Worm (Caenorhabditis elegans): ENCODE measurements around the gene unk-1.

Gene unk-1

DNA sequence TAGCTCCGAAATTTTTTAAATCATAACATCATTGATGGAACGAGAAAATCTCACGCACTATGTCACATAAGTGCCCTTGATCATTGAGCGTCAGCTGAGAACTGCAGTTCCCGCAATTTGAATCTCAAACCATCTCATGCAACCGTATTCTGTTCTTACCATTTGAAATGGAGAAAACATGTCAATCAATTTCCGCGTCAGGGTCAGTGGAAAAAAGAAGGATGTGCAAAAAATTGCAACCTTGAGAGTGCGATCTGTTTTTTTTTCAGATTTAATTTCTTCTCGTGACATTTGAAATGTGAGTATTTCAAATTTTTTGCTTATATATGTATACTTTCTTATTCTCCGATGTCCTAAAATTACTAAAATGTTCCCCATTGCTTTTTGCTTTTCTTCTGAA is 4.1 kb upstream of the unk-1 start:
- TF ChIP-seq nhr-12 (tag; optimal IDR thresholded peaks at IDR 0.05): no peak
- peak; percentile 60 for TF ChIP-seq nhr-25 (tag; optimal IDR thresholded peaks at IDR 0.05)
- TF ChIP-seq nhr-23 (tag; optimal IDR thresholded peaks at IDR 0.05): peak; percentile 11

DNA sequence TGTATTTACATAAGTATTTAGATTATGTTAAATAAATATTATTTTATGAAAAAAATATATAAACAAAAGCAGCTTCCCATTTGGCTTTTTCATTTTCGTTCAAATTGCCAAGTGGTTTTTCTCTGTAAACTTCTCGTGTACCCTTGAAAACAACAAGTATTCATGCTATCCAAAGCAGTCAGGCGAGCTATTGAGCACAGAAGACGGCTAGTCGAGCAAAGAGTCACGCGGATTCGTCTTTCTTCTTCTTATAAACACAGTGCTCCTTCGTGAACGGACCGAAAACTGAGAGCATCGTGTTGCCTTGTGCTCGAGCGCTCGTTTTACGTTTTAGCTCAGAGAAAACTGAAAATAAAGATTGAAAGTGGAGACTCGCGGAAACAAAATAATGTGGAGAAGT is 1.1 kb downstream of the unk-1 start:
- TF ChIP-seq nhr-23 (tag; optimal IDR thresholded peaks at IDR 0.05) (no peak), zag-1 (tag; optimal IDR thresholded peaks at IDR 0.05) (no peak), daf-12 (tag; optimal IDR thresholded peaks at IDR 0.05) (no peak), nhr-43 (tag; optimal IDR thresholded peaks at IDR 0.05; ENCODE audit: poor library complexity, severe bottlenecking) (no peak), nhr-77 (tag; optimal IDR thresholded peaks at IDR 0.05) (no peak), nhr-76 (tag; optimal IDR thresholded peaks at IDR 0.05) (no peak), nfya-1 (tag; optimal IDR thresholded peaks at IDR 0.05; ENCODE audit: insufficient read depth) (peak; percentile 12)

DNA sequence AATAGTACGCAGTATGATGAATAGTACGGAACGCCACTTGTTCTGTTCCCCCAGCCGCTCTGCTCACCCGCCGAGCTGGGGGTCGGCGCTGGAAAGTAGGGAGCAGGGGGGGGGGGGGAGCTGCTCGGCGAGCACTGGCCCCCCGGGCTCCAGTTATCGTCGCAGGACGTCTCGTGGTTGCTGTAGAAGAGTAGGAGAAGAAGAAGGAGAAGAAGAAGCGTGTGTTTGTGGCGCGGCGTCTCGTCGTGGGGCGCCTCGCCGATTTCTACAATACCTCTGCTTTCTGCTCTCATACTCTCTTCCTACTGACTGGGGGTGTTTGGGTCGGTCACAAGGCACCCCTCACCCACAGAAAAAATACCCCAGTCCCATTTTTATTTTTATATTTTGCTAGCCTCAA is 2.5 kb downstream of the unk-1 start:
- TF ChIP-seq nhr-23 (tag; optimal IDR thresholded peaks at IDR 0.05) (no peak), nhr-25 (tag; optimal IDR thresholded peaks at IDR 0.05) (no peak), nhr-77 (tag; optimal IDR thresholded peaks at IDR 0.05) (no peak), lsy-12 (tag; optimal IDR thresholded peaks at IDR 0.05) (peak; percentile 46), skn-1 (tag; optimal IDR thresholded peaks at IDR 0.05) (no peak), fkh-10 (GFP tag; optimal IDR thresholded peaks at IDR 0.05) (peak; percentile 24), jun-1 (tag; optimal IDR thresholded peaks at IDR 0.05) (no peak), hmg-11 (tag; optimal IDR thresholded peaks at IDR 0.05) (peak; percentile 81), ceh-16 (tag; optimal IDR thresholded peaks at IDR 0.05) (no peak), ztf-11 (tag; optimal IDR thresholded peaks at IDR 0.05) (no peak), egl-27 (tag; optimal IDR thresholded peaks at IDR 0.05) (no peak), ztf-4 (tag; optimal IDR thresholded peaks at IDR 0.05) (no peak), nhr-12 (tag; optimal IDR thresholded peaks at IDR 0.05) (no peak), nhr-11 (tag; optimal IDR thresholded peaks at IDR 0.05) (no peak), aly-2 (tag; optimal IDR thresholded peaks at IDR 0.05) (no peak), lin-39 (tag; optimal IDR thresholded peaks at IDR 0.05) (peak; percentile 76), nhr-28 (tag; optimal IDR thresholded peaks at IDR 0.05) (no peak), pqm-1 (tag; optimal IDR thresholded peaks at IDR 0.05) (no peak), egl-5 (tag; optimal IDR thresholded peaks at IDR 0.05) (no peak), elt-2 (tag; optimal IDR thresholded peaks at IDR 0.05) (no peak), zag-1 (tag; optimal IDR thresholded peaks at IDR 0.05) (no peak), elt-1 (tag; optimal IDR thresholded peaks at IDR 0.05) (no peak), nhr-43 (tag; optimal IDR thresholded peaks at IDR 0.05; ENCODE audit: poor library complexity, severe bottlenecking) (no peak), ama-1 (optimal IDR thresholded peaks at IDR 0.05) (no peak), ceh-82 (tag; optimal IDR thresholded peaks at IDR 0.05) (no peak), fkh-2 (tag; optimal IDR thresholded peaks at IDR 0.05) (no peak), eor-1 (tag; optimal IDR thresholded peaks at IDR 0.05) (no peak), nhr-76 (tag; optimal IDR thresholded peaks at IDR 0.05) (no peak), nhr-67 (tag; optimal IDR thresholded peaks at IDR 0.05) (no peak), daf-12 (tag; optimal IDR thresholded peaks at IDR 0.05) (no peak), mml-1 (tag; optimal IDR thresholded peaks at IDR 0.05) (no peak), mdl-1 (tag; optimal IDR thresholded peaks at IDR 0.05) (peak; percentile 4), nfya-1 (tag; optimal IDR thresholded peaks at IDR 0.05; ENCODE audit: insufficient read depth) (peak; percentile 69), lin-15B (tag; optimal IDR thresholded peaks at IDR 0.05) (no peak), pha-4 (tag; optimal IDR thresholded peaks at IDR 0.05) (peak; percentile 26), snpc-4 (tag; optimal IDR thresholded peaks at IDR 0.05) (no peak), sea-2 (GFP tag; optimal IDR thresholded peaks at IDR 0.05) (no peak), ceh-28 (tag; optimal IDR thresholded peaks at IDR 0.05) (no peak)

DNA sequence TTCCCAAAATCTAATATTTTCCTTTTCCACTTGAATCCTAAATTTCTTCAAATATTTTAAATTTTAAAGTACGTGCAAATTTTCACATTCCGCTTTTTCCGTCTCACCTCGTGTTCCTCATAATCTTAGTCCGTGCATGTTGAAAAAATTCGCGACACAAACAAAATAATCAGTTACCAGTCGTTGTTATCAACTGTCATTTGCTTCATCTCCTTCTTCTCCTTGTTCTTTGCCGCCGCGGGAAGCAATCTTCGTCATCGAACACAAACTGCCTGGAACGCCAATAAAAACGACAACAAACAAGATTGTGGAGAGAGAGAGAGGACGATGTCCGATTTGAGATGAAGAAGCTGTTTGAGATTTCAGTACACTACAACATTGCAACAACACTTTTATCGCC is 3.0 kb downstream of the unk-1 start, which contains the start of gene C34D10.5:
Gene C34D10.5 (plus strand): TSS at position 269 of the 400 bp plus-strand sequence.
- TF ChIP-seq nhr-43 (tag; optimal IDR thresholded peaks at IDR 0.05; ENCODE audit: poor library complexity, severe bottlenecking): no peak
- peak; percentile 48 for TF ChIP-seq ama-1 (optimal IDR thresholded peaks at IDR 0.05)
- peak; percentile 7 for TF ChIP-seq pqm-1 (tag; optimal IDR thresholded peaks at IDR 0.05)
- TF ChIP-seq elt-2 (tag; optimal IDR thresholded peaks at IDR 0.05): peak; percentile 60

Data from whole organism, L3 larva.